Worm (Caenorhabditis elegans): ENCODE results near the gene nep-24.

- TF ChIP-seq nhr-76 (tag; optimal IDR thresholded peaks at IDR 0.05), result no peak
- TF ChIP-seq elt-3 (tag; optimal IDR thresholded peaks at IDR 0.05), result no peak
- TF ChIP-seq R02D3.7 (tag; optimal IDR thresholded peaks at IDR 0.05), result no peak
- no peak for TF ChIP-seq unc-39 (tag; optimal IDR thresholded peaks at IDR 0.05)
- no peak for TF ChIP-seq fkh-10 (GFP tag; optimal IDR thresholded peaks at IDR 0.05)
- no peak for TF ChIP-seq mdl-1 (tag; optimal IDR thresholded peaks at IDR 0.05)
Measured at ce11 chrIV:16924092-16924491, at the start of gene nep-24.
